Worm (Caenorhabditis elegans) whole organism, L4/young adult: ENCODE measurements around the gene ZK637.15.
A peak's percentile ranks its signal among the peaks of the same experiment; 100 is the strongest.

Experiments used
- W03F9.2 ChIP-seq: fragments of 150-350 bp; optimal IDR thresholded peaks from 2 replicates; lab custom pipeline; 2014; ENCODE audit warnings: missing biosample characterization, missing genetic modification characterization
- dao-5 ChIP-seq: sonication (generic microtip); optimal IDR thresholded peaks from 2 replicates; lab custom pipeline; 2016; ENCODE audit warnings: missing genotype, missing genetic modification characterization, moderate library complexity, missing compliant biosample characterization
- him-1 ChIP-seq: sonication (generic microtip); optimal IDR thresholded peaks from 2 replicates; lab custom pipeline; 2016; ENCODE audit warnings: missing genotype, missing genetic modification reagents, missing genetic modification characterization, missing compliant biosample characterization

- TF ChIP-seq him-1 (tag; lab: Kevin White, UChicago) (peak; percentile 87), W03F9.2 (tag; lab: Kevin White, UChicago) (peak; percentile 97), dao-5 (tag; lab: Kevin White, UChicago) (no peak)
Measured at ce11 chrIII:8904044-8904443, 15.8 kb upstream of the ZK637.15 start, which contains the start of gene lin-9.
